Worm (Caenorhabditis elegans): ENCODE data around the gene F08D12.2.

The F08D12.2 gene

DNA sequence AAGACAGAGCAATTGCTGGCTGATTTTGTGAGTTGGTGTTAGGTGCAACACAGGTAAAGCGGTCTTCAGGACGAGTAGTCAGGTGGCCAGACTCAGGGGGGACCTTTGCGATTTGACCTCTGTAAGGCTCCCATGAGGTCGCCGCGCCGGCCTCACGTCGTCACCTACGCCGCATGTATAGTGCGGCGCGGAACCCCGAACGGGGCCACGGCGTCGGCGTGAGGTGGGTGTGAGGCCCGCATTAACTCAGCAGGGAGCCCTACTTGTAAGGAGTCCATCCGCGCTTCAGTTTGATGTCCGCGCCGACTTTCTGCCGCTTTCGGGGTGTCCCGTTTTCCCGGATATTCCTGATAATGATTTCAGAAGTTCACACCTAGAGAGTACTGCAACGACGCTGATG, 26.9 kb upstream of the F08D12.2 start:
- TF ChIP-seq ceh-62 (tag; optimal IDR thresholded peaks at IDR 0.05) (no peak), vab-7 (GFP tag; IDR thresholded peaks at IDR 0.05) (no peak), Y105C5A.15 (GFP tag; IDR thresholded peaks at IDR 0.05) (no peak), set-16 (GFP tag; IDR thresholded peaks at IDR 0.05) (peak; percentile 91), ZK337.2 (GFP tag; IDR thresholded peaks at IDR 0.05) (no peak)

DNA sequence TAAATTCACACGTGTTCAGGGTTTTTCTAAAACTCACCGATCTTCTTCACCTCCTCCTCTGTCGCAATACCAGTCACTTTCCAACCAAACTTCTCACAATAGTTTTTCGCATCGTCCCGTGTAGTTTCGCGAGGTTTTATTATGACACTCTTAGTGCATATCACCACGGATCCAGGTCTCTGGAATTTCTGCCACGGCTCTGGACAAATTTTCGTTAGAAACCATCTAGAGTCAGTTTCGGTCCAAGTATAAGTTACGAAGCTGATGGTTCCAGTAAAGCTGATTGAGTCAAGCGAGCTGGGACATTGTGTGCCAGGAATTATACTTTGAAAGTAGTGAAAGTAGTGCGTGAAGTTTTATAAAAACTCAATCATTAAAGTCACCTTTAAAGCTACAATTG, 25.1 kb upstream of the F08D12.2 start:
- TF ChIP-seq unc-62 (GFP tag; optimal IDR thresholded peaks at IDR 0.05 in 1 of 2) = peak in 1 of 2 experiments; percentile 94
- TF ChIP-seq unc-62 (tag; optimal IDR thresholded peaks at IDR 0.05) = no peak
- TF ChIP-seq T20F7.1 (GFP tag; optimal IDR thresholded peaks at IDR 0.05) = no peak
- TF ChIP-seq mxl-3 (GFP tag; optimal IDR thresholded peaks at IDR 0.05) = no peak
- no peak for TF ChIP-seq mep-1 (tag; optimal IDR thresholded peaks at IDR 0.05)
- peak; percentile 53 for TF ChIP-seq aha-1 (tag)
- TF ChIP-seq zag-1 (tag; optimal IDR thresholded peaks at IDR 0.05) = no peak

DNA sequence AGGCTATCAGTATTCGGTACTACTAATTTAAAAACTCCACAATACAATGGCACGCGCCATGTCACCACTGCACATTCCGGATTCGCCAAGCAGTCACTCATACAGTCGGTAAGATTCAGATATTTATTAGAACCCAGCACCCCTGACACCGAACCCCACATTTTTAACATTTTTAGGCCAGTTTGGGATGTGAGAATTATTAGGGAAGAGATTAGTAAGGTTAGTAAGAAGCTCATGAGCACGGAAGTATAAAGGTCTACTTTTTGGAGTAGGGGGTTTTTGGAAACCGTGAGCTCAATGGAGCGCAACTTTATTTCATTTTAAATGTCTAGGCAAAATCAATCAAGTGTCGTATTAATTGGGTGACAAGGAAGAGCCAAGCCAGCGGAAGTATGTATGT, 23.5 kb upstream of the F08D12.2 start, which contains the start of gene F29A7.8:
Gene F29A7.8 (minus strand): TSS at position 101 of the 400 bp plus-strand sequence.
- TF ChIP-seq T26A8.4 (GFP tag; IDR thresholded peaks at IDR 0.05) = no peak
- TF ChIP-seq T20F7.1 (GFP tag; optimal IDR thresholded peaks at IDR 0.05) = no peak
- no peak for TF ChIP-seq duxl-1 (tag; optimal IDR thresholded peaks at IDR 0.05; ENCODE audit: poor library complexity)
- no peak for TF ChIP-seq dve-1 (tag; optimal IDR thresholded peaks at IDR 0.05; ENCODE audit: insufficient read depth)
- peak; percentile 12 for TF ChIP-seq aha-1 (tag)
- TF ChIP-seq ctbp-1 (GFP tag; IDR thresholded peaks at IDR 0.05) = no peak
- TF ChIP-seq snpc-4 (tag; optimal IDR thresholded peaks at IDR 0.05) = no peak
- no peak for TF ChIP-seq zfp-3 (GFP tag; conservative IDR thresholded peaks at IDR 0.05)
- no peak for TF ChIP-seq lim-7 (GFP tag; IDR thresholded peaks at IDR 0.05)

DNA sequence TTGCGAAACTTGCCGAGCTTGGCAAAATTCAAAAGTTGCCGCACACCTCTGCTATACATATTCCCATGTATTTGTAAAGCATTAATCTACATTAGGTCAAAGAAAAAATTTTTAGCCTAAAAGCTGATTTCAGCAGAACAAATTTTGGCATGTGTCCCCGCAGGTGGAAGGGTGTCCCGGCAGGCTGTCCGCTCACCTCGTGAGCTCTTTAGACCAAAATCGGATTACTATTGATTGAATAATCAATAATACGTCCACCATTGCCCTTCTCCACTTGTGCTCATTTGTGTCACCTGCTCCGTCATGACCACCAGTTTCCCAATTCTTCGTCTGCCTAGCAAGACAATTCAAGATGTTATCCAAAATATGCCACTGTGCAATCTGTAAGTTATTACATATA, 23.0 kb upstream of the F08D12.2 start, which contains the start of gene fbxb-107:
Gene fbxb-107 (plus strand): TSS at position 297 of the 400 bp plus-strand sequence.
- TF ChIP-seq F44E2.7 (GFP tag; IDR thresholded peaks at IDR 0.05) = no peak
- no peak for TF ChIP-seq lim-7 (GFP tag; IDR thresholded peaks at IDR 0.05)
- no peak for TF ChIP-seq zip-11 (GFP tag; IDR thresholded peaks at IDR 0.05)
- TF ChIP-seq Y5F2A.4 (GFP tag; optimal IDR thresholded peaks at IDR 0.05) = no peak
- TF ChIP-seq nhr-237 (tag; optimal IDR thresholded peaks at IDR 0.05) = no peak
- TF ChIP-seq nhr-10 (tag; optimal IDR thresholded peaks at IDR 0.05) = no peak
- TF ChIP-seq arid-1 (GFP tag; conservative IDR thresholded peaks at IDR 0.05) = no peak
- no peak for TF ChIP-seq mdl-1 (tag; optimal IDR thresholded peaks at IDR 0.05)
- TF ChIP-seq lir-3 (tag; optimal IDR thresholded peaks at IDR 0.05) = no peak
- no peak for TF ChIP-seq sdz-12 (GFP tag; optimal IDR thresholded peaks at IDR 0.05)
- TF ChIP-seq egl-27 (tag; optimal IDR thresholded peaks at IDR 0.05) = no peak
- TF ChIP-seq mep-1 (tag; optimal IDR thresholded peaks at IDR 0.05) = no peak
- no peak for TF ChIP-seq Y75B8A.6 (GFP tag; IDR thresholded peaks at IDR 0.05)
- TF ChIP-seq egl-43 (GFP tag; IDR thresholded peaks at IDR 0.05) = no peak

DNA sequence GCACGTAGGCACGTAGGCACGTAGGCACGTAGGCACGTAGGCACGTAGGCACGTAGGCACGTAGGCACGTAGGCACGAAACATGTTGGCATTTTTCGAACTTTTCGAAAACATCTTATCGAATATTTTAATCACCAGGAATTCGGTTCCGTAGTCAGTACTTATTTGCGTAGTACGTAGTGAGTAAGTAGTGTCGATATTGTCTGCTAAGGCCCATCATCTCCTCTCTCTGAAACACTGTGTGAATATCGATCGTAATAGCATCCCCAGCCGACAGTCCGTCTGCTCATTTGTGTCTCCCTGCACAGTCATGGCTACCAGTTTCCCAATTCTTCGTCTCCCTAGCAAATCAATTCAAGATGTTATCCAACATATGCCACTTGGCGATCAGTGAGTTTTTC, 19.3 kb upstream of the F08D12.2 start, which contains the start of gene fbxb-106:
Gene fbxb-106 (plus strand): TSS at position 301 of the 400 bp plus-strand sequence.
- no peak for TF ChIP-seq php-3 (GFP tag; IDR thresholded peaks at IDR 0.05)
- no peak for TF ChIP-seq saeg-2 (GFP tag; IDR thresholded peaks at IDR 0.05)
- TF ChIP-seq F26F4.8 (GFP tag; conservative IDR thresholded peaks at IDR 0.05) = no peak

Data from whole organism, L4 larva.